Fruit fly (Drosophila melanogaster): ENCODE results near the gene Mettl14.

Mettl14 gene

DNA sequence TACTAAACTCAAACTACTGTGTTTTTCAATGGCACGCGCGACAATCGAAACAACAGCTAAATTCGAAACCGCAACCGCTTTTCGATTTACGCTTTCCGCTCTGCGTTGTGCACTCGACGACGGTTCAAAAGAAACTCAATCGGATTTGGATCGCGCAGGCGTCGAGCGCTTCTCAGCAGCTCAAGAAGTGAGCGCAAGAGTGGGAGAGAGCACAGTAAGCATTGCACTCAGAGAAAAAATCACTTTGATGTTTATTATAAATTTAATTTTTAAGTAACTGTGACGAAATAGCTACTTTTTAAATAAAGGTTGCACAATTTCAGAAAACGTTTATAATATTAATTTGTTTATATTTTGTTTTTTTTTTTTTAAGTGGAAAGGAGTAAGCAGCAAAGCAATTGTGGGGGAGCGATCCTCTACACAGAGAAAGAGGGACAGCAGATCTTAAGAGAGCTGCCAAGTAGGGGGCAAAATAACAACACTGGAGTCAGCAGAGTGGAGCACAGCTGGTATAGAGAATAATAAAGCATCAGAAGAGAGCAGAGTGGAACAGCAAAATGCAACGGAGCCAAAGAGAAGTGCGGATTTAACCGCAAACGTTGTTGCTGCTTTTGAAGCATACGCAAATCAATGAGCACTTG is 30.5 kb upstream of the Mettl14 start (continued):
- TF ChIP-seq CG14014 (GFP tag; IDR thresholded peaks at IDR 0.05), result peak; percentile 98
- TF ChIP-seq CG17186 (GFP tag; optimal IDR thresholded peaks at IDR 0.05), result peak; percentile 81
- peak; percentile 100 for TF ChIP-seq Xrp1 (GFP tag; IDR thresholded peaks at IDR 0.05)
- peak; percentile 99 for TF ChIP-seq CG8290 (GFP tag; optimal IDR thresholded peaks at IDR 0.05)
- peak; percentile 40 to 92 for TF ChIP-seq CG8290 (tag; optimal IDR thresholded peaks at IDR 0.05)
- peak; percentile 98 for TF ChIP-seq CG15601 (tag; optimal IDR thresholded peaks at IDR 0.05)
- TF ChIP-seq trem (tag; optimal IDR thresholded peaks at IDR 0.05), result peak; percentile 94
- peak; percentile 98 for TF ChIP-seq CG5953 (GFP tag; IDR thresholded peaks at IDR 0.05)
- TF ChIP-seq crc (GFP tag; optimal IDR thresholded peaks at IDR 0.05), result peak; percentile 83
- peak; percentile 94 for TF ChIP-seq CG31224 (GFP tag; IDR thresholded peaks at IDR 0.05)
- 0 out of 2 replicates have a peak, but pooled peaks have one; percentile 29 for TF ChIP-seq Poxn (GFP tag; IDR thresholded peaks at IDR 0.05)
- peak; percentile 61 for TF ChIP-seq CG9797 (GFP tag; optimal IDR thresholded peaks at IDR 0.05)
- peak; percentile 73 for TF ChIP-seq CG31365 (tag; optimal IDR thresholded peaks at IDR 0.05)
- TF ChIP-seq disco-r (GFP tag; optimal IDR thresholded peaks at IDR 0.05), result peak; percentile 85
- peak; percentile 99 for TF ChIP-seq CG13424 (tag; optimal IDR thresholded peaks at IDR 0.05)
- TF ChIP-seq Optix (GFP tag; IDR thresholded peaks at IDR 0.05), result peak; percentile 96
- peak; percentile 98 for TF ChIP-seq trh (GFP tag; optimal IDR thresholded peaks at IDR 0.05)
- TF ChIP-seq fd64A (GFP tag; optimal IDR thresholded peaks at IDR 0.05), result peak; percentile 93
- TF ChIP-seq CG4707 (GFP tag; optimal IDR thresholded peaks at IDR 0.05), result peak; percentile 95
- no peak for TF ChIP-seq sc (optimal IDR thresholded peaks at IDR 0.05)
- TF ChIP-seq sc (GFP tag; optimal IDR thresholded peaks at IDR 0.05), result peak; percentile 98
- TF ChIP-seq CG10209 (GFP tag; optimal IDR thresholded peaks at IDR 0.05), result peak; percentile 97
- TF ChIP-seq chif (GFP tag; optimal IDR thresholded peaks at IDR 0.05), result peak; percentile 90 to 96
- TF ChIP-seq Kr (GFP tag; optimal IDR thresholded peaks at IDR 0.05), result peak; percentile 77
- TF ChIP-seq CG11398 (GFP tag; optimal IDR thresholded peaks at IDR 0.05), result peak; percentile 84
- TF ChIP-seq Blimp-1 (GFP tag; optimal IDR thresholded peaks at IDR 0.05), result peak; percentile 98
- peak; percentile 93 for TF ChIP-seq CG30431 (GFP tag; optimal IDR thresholded peaks at IDR 0.05)
- peak; percentile 99 for TF ChIP-seq ap (GFP tag; IDR thresholded peaks at IDR 0.05)
- TF ChIP-seq CG1024 (GFP tag; IDR thresholded peaks at IDR 0.05), result peak; percentile 97
- peak; percentile 66 for TF ChIP-seq CG3995 (GFP tag; optimal IDR thresholded peaks at IDR 0.05)
- peak; percentile 98 for TF ChIP-seq CG14441 (GFP tag; IDR thresholded peaks at IDR 0.05)
- TF ChIP-seq exex (tag; optimal IDR thresholded peaks at IDR 0.05), result peak; percentile 77
- peak; percentile 75 for TF ChIP-seq Sry-β (GFP tag; optimal IDR thresholded peaks at IDR 0.05)
- peak; percentile 93 for TF ChIP-seq CG16779 (GFP tag; IDR thresholded peaks at IDR 0.05)
- no peak for TF ChIP-seq Bgb (GFP tag; IDR thresholded peaks at IDR 0.05; ENCODE audit: partially characterized antibody)
- TF ChIP-seq dimm (GFP tag; IDR thresholded peaks at IDR 0.05), result peak; percentile 97
- peak; percentile 87 for TF ChIP-seq CG13624 (GFP tag; optimal IDR thresholded peaks at IDR 0.05)
- peak; percentile 98 for TF ChIP-seq CG3726 (GFP tag; IDR thresholded peaks at IDR 0.05)
- no peak for TF ChIP-seq CG34224 (GFP tag; IDR thresholded peaks at IDR 0.05; ENCODE audit: partially characterized antibody)
- peak; percentile 99 for TF ChIP-seq CG32767 (GFP tag; IDR thresholded peaks at IDR 0.05)
- peak; percentile 90 for TF ChIP-seq CG4854 (GFP tag; optimal IDR thresholded peaks at IDR 0.05)
- TF ChIP-seq tap (tag; optimal IDR thresholded peaks at IDR 0.05), result peak; percentile 93
- TF ChIP-seq CG6791 (GFP tag; IDR thresholded peaks at IDR 0.05; ENCODE audit: partially characterized antibody), result peak; percentile 68; the same call in 2 of the 3 replicates
- peak; percentile 99 for TF ChIP-seq zfh1 (GFP tag; IDR thresholded peaks at IDR 0.05)
- TF ChIP-seq hb (GFP tag; IDR thresholded peaks at IDR 0.05; ENCODE audit: partially characterized antibody), result no peak
- TF ChIP-seq toy (GFP tag; IDR thresholded peaks at IDR 0.05), result peak; percentile 94
- TF ChIP-seq HLH54F (GFP tag; optimal IDR thresholded peaks at IDR 0.05), result peak; percentile 80
- TF ChIP-seq CG17829 (tag; optimal IDR thresholded peaks at IDR 0.05), result peak; percentile 97
- TF ChIP-seq Dek (tag; optimal IDR thresholded peaks at IDR 0.05), result peak; percentile 96
- peak; percentile 95 for TF ChIP-seq CG3281 (GFP tag; optimal IDR thresholded peaks at IDR 0.05)
